Worm (Caenorhabditis elegans): ENCODE measurements around the gene Y105C5A.1272.
A peak's percentile ranks its signal among the peaks of the same experiment; 100 is the strongest.

Y105C5A.1272 gene

ce11 chrIV:15646418-15647220, at the start of gene Y105C5A.1272, which contains the start of gene Y105C5A.1268 (continued):
- TF ChIP-seq zip-4 (GFP tag; optimal IDR thresholded peaks at IDR 0.05) = peak; percentile 99
- TF ChIP-seq aly-2 (tag; optimal IDR thresholded peaks at IDR 0.05) = peak; percentile 51
- peak; percentile 74 for TF ChIP-seq fos-1 (tag; optimal IDR thresholded peaks at IDR 0.05)
- TF ChIP-seq F16B12.6 (tag; optimal IDR thresholded peaks at IDR 0.05) = peak; percentile 95
- peak; percentile 6 for TF ChIP-seq mef-2 (tag; optimal IDR thresholded peaks at IDR 0.05)
- TF ChIP-seq xbp-1 (tag; optimal IDR thresholded peaks at IDR 0.05) = peak; percentile 91
- peak; percentile 87 for TF ChIP-seq nhr-77 (tag; optimal IDR thresholded peaks at IDR 0.05)
- peak; percentile 92 for TF ChIP-seq hpl-2 (GFP tag; optimal IDR thresholded peaks at IDR 0.05)
- peak; percentile 85 for TF ChIP-seq nhr-11 (tag; optimal IDR thresholded peaks at IDR 0.05)
- peak; percentile 82 for TF ChIP-seq snpc-4 (tag; optimal IDR thresholded peaks at IDR 0.05)
- peak in 1 of 2 experiments; percentile 76 for TF ChIP-seq ztf-11 (tag; optimal IDR thresholded peaks at IDR 0.05)
- TF ChIP-seq sox-4 (tag; optimal IDR thresholded peaks at IDR 0.05) = peak; percentile 70
- TF ChIP-seq nhr-19 (GFP tag; conservative IDR thresholded peaks at IDR 0.05) = peak; percentile 95
- peak; percentile 96 for TF ChIP-seq tbx-2 (tag; optimal IDR thresholded peaks at IDR 0.05)

ce11 chrIV:15604194-15604593, 42.6 kb upstream of the Y105C5A.1272 start:
- no peak for TF ChIP-seq nhr-47 (tag; optimal IDR thresholded peaks at IDR 0.05)
- TF ChIP-seq aha-1 (tag; optimal IDR thresholded peaks at IDR 0.05) = no peak
- TF ChIP-seq nhr-19 (GFP tag; conservative IDR thresholded peaks at IDR 0.05) = no peak
- no peak for TF ChIP-seq zip-4 (GFP tag; optimal IDR thresholded peaks at IDR 0.05)
- no peak for TF ChIP-seq nhr-12 (tag; optimal IDR thresholded peaks at IDR 0.05)
- TF ChIP-seq dsc-1 (tag; optimal IDR thresholded peaks at IDR 0.05) = no peak

DNA sequence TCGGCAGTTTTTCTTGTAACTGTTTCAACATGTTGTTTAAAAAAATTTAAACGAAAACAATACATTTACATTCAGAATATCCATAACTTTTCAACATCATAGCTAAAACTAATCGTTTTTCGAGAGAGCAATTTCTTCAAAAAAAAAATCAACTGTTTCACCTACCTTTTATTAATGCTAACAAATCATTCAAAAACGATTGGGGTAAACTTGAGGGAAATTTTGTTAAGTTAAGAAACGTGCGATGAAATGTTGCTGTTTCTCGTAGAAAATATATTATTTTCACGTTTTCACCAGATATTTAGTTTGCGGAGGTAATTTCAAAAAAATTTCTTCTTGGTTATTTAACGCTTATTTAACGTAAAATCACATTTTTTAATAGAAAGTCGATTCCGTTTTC, 40.4 kb upstream of the Y105C5A.1272 start:
- TF ChIP-seq fos-1 (tag; optimal IDR thresholded peaks at IDR 0.05) (no peak), ztf-11 (tag; optimal IDR thresholded peaks at IDR 0.05) (no peak), jun-1 (tag; optimal IDR thresholded peaks at IDR 0.05) (no peak), unc-86 (tag; optimal IDR thresholded peaks at IDR 0.05) (no peak), sox-4 (tag; optimal IDR thresholded peaks at IDR 0.05) (no peak), mab-9 (GFP tag; IDR thresholded peaks at IDR 0.05) (no peak), nhr-85 (tag) (no peak), ces-1 (GFP tag; optimal IDR thresholded peaks at IDR 0.05) (no peak)

DNA sequence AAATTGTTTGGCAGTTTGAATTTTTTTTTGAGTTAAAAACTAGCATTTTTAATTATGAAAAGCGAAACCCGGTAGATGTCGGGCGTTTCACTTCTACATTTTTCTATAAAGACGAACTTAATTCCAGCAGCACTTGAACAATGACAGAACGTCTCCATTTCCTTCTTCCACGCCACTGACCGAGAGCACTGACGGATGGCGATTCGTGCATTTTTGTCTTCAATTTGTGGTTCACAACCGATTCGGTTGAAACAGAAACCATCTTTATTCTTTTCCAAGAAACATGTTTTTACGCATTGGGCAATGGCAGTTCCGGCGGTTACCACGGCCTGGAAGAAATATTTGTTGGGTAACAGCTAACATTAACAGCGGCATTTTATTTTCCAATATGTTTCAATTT, 33.7 kb upstream of the Y105C5A.1272 start:
- TF ChIP-seq efl-1 (optimal IDR thresholded peaks at IDR 0.05) (no peak), efl-1 (GFP tag; optimal IDR thresholded peaks at IDR 0.05 in 1 of 2) (no peak), nhr-77 (tag; optimal IDR thresholded peaks at IDR 0.05) (no peak), lin-13 (GFP tag; optimal IDR thresholded peaks at IDR 0.05) (no peak), F16B12.6 (tag; optimal IDR thresholded peaks at IDR 0.05) (no peak), nhr-84 (tag; optimal IDR thresholded peaks at IDR 0.05) (no peak), lin-35 (GFP tag; optimal IDR thresholded peaks at IDR 0.05) (no peak), C04F5.9 (tag; optimal IDR thresholded peaks at IDR 0.05) (no peak), Y116A8C.19 (tag; optimal IDR thresholded peaks at IDR 0.05; ENCODE audit: borderline replicate concordance) (no peak), dpl-1 (GFP tag; optimal IDR thresholded peaks at IDR 0.05) (no peak), tlp-1 (tag; optimal IDR thresholded peaks at IDR 0.05) (no peak), ztf-11 (tag; optimal IDR thresholded peaks at IDR 0.05) (no peak), nhr-47 (tag; optimal IDR thresholded peaks at IDR 0.05) (no peak), mdl-1 (tag; optimal IDR thresholded peaks at IDR 0.05) (no peak), sox-4 (tag; optimal IDR thresholded peaks at IDR 0.05) (no peak), ces-1 (GFP tag; optimal IDR thresholded peaks at IDR 0.05) (no peak), dsc-1 (tag; optimal IDR thresholded peaks at IDR 0.05) (no peak), fkh-10 (GFP tag; optimal IDR thresholded peaks at IDR 0.05) (no peak), unc-130 (tag; optimal IDR thresholded peaks at IDR 0.05) (no peak), C34B4.2 (tag; optimal IDR thresholded peaks at IDR 0.05) (no peak)
